Worm (Caenorhabditis elegans): ENCODE results near the gene sshk-1.

- no peak for TF ChIP-seq flt-1 (GFP tag; IDR thresholded peaks at IDR 0.05)
- no peak for TF ChIP-seq T22C8.4 (GFP tag; IDR thresholded peaks at IDR 0.05)
These were observed 34.5 kb upstream of the sshk-1 start for ce11 chrV:20781346-20781952.
